Fruit fly (Drosophila melanogaster): ENCODE data around the gene Pdss2.

The Pdss2 gene

dm6 chr3L:21031093-21031930 lies 3.6 kb downstream of the Pdss2 start, which contains the start of the genes CG10584 and Polr3E (continued):
- peak; percentile 37 for TF ChIP-seq abd-A (tag; optimal IDR thresholded peaks at IDR 0.05)
- peak; percentile 79 for TF ChIP-seq CG8281 (tag; optimal IDR thresholded peaks at IDR 0.05)
- peak; percentile 95 for TF ChIP-seq CG11504 (tag; optimal IDR thresholded peaks at IDR 0.05)
- no peak for TF ChIP-seq hth (optimal IDR thresholded peaks at IDR 0.05)
- no peak for TF ChIP-seq CG7963 (GFP tag; IDR thresholded peaks at IDR 0.05; ENCODE audit: partially characterized antibody)
- TF ChIP-seq Dll (GFP tag; IDR thresholded peaks at IDR 0.05; ENCODE audit: partially characterized antibody): peak; percentile 46; the same call in 3 of the 4 replicates
- peak; percentile 91 for TF ChIP-seq CG6854 (GFP tag; optimal IDR thresholded peaks at IDR 0.05)
- TF ChIP-seq CG12071 (GFP tag; optimal IDR thresholded peaks at IDR 0.05): peak; percentile 73
- no peak for TF ChIP-seq ERR (GFP tag; optimal IDR thresholded peaks at IDR 0.05)
- peak; percentile 89 for TF ChIP-seq unpg (GFP tag; optimal IDR thresholded peaks at IDR 0.05)
- peak; percentile 26 for TF ChIP-seq Bdp1 (GFP tag; optimal IDR thresholded peaks at IDR 0.05)
- no peak for TF ChIP-seq pita (GFP tag; optimal IDR thresholded peaks at IDR 0.05)
- TF ChIP-seq tna (GFP tag; IDR thresholded peaks at IDR 0.05; ENCODE audit: partially characterized antibody): no peak; the same call in 1 of the 2 replicates
- TF ChIP-seq Max (GFP tag; optimal IDR thresholded peaks at IDR 0.05): peak; percentile 86
- peak; percentile 6 for TF ChIP-seq pb (GFP tag; optimal IDR thresholded peaks at IDR 0.05)
- peak; percentile 45 for TF ChIP-seq CHES-1-like (GFP tag; optimal IDR thresholded peaks at IDR 0.05)
- peak; percentile 97 for TF ChIP-seq CG2712 (tag; optimal IDR thresholded peaks at IDR 0.05)
- TF ChIP-seq CG9876 (GFP tag; optimal IDR thresholded peaks at IDR 0.05): peak; percentile 34
- TF ChIP-seq exex (tag; optimal IDR thresholded peaks at IDR 0.05): peak; percentile 76
- TF ChIP-seq CG1603 (tag; optimal IDR thresholded peaks at IDR 0.05): peak; percentile 26
- TF ChIP-seq CG32532 (GFP tag; IDR thresholded peaks at IDR 0.05): peak; percentile 91
- peak; percentile 59 for TF ChIP-seq CG5245 (GFP tag; optimal IDR thresholded peaks at IDR 0.05)
- peak; percentile 69; the same call in 1 of the 2 replicates for TF ChIP-seq ro (GFP tag; IDR thresholded peaks at IDR 0.05)
- peak; percentile 33 for TF ChIP-seq Dp (GFP tag; optimal IDR thresholded peaks at IDR 0.05)
- peak; percentile 85 for TF ChIP-seq esg (GFP tag; conservative IDR thresholded peaks at IDR 0.05)
- no peak for TF ChIP-seq grn (GFP tag; optimal IDR thresholded peaks at IDR 0.05)
- TF ChIP-seq CG6765 (GFP tag; optimal IDR thresholded peaks at IDR 0.05): peak; percentile 90
- no peak for TF ChIP-seq da (GFP tag; optimal IDR thresholded peaks at IDR 0.05)
- peak; percentile 19 for TF ChIP-seq BEAF-32 (GFP tag; optimal IDR thresholded peaks at IDR 0.05)
- peak; percentile 89 for TF ChIP-seq CG12942 (GFP tag; optimal IDR thresholded peaks at IDR 0.05)
- TF ChIP-seq mam (GFP tag; optimal IDR thresholded peaks at IDR 0.05): peak; percentile 57
- peak; percentile 79 for TF ChIP-seq CG9215 (GFP tag; IDR thresholded peaks at IDR 0.05)
- no peak for TF ChIP-seq CG3163 (GFP tag; optimal IDR thresholded peaks at IDR 0.05)
- TF ChIP-seq onecut (GFP tag; IDR thresholded peaks at IDR 0.05): peak; percentile 68
- peak; percentile 80 for TF ChIP-seq sd (tag; optimal IDR thresholded peaks at IDR 0.05)
- TF ChIP-seq CG15269 (tag; optimal IDR thresholded peaks at IDR 0.05): peak; percentile 96
- peak; percentile 82 for TF ChIP-seq CG4820 (GFP tag; optimal IDR thresholded peaks at IDR 0.05)
- TF ChIP-seq knrl (GFP tag; IDR thresholded peaks at IDR 0.05; ENCODE audit: partially characterized antibody): peak; percentile 45
- TF ChIP-seq CG43689 (GFP tag; IDR thresholded peaks at IDR 0.05): no peak
- TF ChIP-seq eyg (GFP tag; optimal IDR thresholded peaks at IDR 0.05): peak; percentile 21
- TF ChIP-seq hbn (GFP tag; IDR thresholded peaks at IDR 0.05; ENCODE audit: partially characterized antibody): peak; percentile 24; the same call in 1 of the 2 replicates
- TF ChIP-seq CG14667 (GFP tag; IDR thresholded peaks at IDR 0.05): peak; percentile 67
- peak; percentile 61 for TF ChIP-seq NFAT (GFP tag; IDR thresholded peaks at IDR 0.05)
- no peak for TF ChIP-seq bigmax (GFP tag; optimal IDR thresholded peaks at IDR 0.05)
- peak; percentile 54 for TF ChIP-seq CG17186 (GFP tag; optimal IDR thresholded peaks at IDR 0.05)
- peak; percentile 84 for TF ChIP-seq CG6175 (GFP tag; IDR thresholded peaks at IDR 0.05)
- peak; percentile 81 for TF ChIP-seq CG1529 (GFP tag; optimal IDR thresholded peaks at IDR 0.05)
- TF ChIP-seq dan (GFP tag; IDR thresholded peaks at IDR 0.05): no peak
- peak; percentile 95 for TF ChIP-seq sug (tag; optimal IDR thresholded peaks at IDR 0.05)
